Fruit fly (Drosophila melanogaster) whole organism, larva: ENCODE data around the gene loco.

ENCODE experiments used
- noc ChIP-seq: fragments of 200-800 bp; sonication (Bioruptor generic); optimal IDR thresholded peaks from 3 replicates; lab custom pipeline; 2019; ENCODE audit warnings: missing biosample characterization, mild to moderate bottlenecking, missing genetic modification characterization, moderate library complexity

The loco gene

dm6 chr3R:22618280-22618679, 20.9 kb downstream of the loco start, which contains the start of gene mRpL45:
Gene mRpL45 (plus strand): TSS chr3R:22618492.
- TF ChIP-seq noc (tag; lab: Kevin White, UChicago), result no peak

- TF ChIP-seq noc (tag; lab: Kevin White, UChicago), result no peak
These were observed 23.0 kb downstream of the loco start, which contains the start of gene CG31161 for dm6 chr3R:22616211-22616610. Gene CG31161 (plus strand): TSS chr3R:22616511.

dm6 chr3R:22613448-22613847, 25.7 kb downstream of the loco start, which contains the start of the genes CG31156 and mRRF2:
Gene CG31156 (minus strand): TSS chr3R:22613656.
Gene mRRF2 (plus strand): TSS chr3R:22613686.
- TF ChIP-seq noc (tag; lab: Kevin White, UChicago), result no peak

- no peak for TF ChIP-seq noc (tag; lab: Kevin White, UChicago)
These were observed 30.0 kb downstream of the loco start, which contains the start of gene CG13843 for dm6 chr3R:22609185-22609584. Gene CG13843 (plus strand): TSS chr3R:22609485.

- TF ChIP-seq noc (tag; lab: Kevin White, UChicago), result no peak
These were observed 36.4 kb downstream of the loco start for dm6 chr3R:22602783-22603182.

- TF ChIP-seq noc (tag; lab: Kevin White, UChicago), result no peak
These were observed 40.4 kb downstream of the loco start for dm6 chr3R:22598759-22599158.

dm6 chr3R:22597344-22597954, 41.7 kb downstream of the loco start:
- TF ChIP-seq noc (tag; lab: Kevin White, UChicago), result peak; percentile 14

- TF ChIP-seq noc (tag; lab: Kevin White, UChicago), result no peak
These were observed 42.7 kb downstream of the loco start for dm6 chr3R:22596450-22596849.

- TF ChIP-seq noc (tag; lab: Kevin White, UChicago), result peak; percentile 45
These were observed 43.8 kb downstream of the loco start for dm6 chr3R:22595293-22595868.

dm6 chr3R:22594257-22594656, 44.9 kb downstream of the loco start:
- TF ChIP-seq noc (tag; lab: Kevin White, UChicago), result no peak

- TF ChIP-seq noc (tag; lab: Kevin White, UChicago), result no peak
These were observed 48.4 kb downstream of the loco start for dm6 chr3R:22590668-22591275.

- no peak for TF ChIP-seq noc (tag; lab: Kevin White, UChicago)
These were observed 49.9 kb downstream of the loco start for dm6 chr3R:22589311-22589710.

- TF ChIP-seq noc (tag; lab: Kevin White, UChicago), result no peak
These were observed 50.4 kb downstream of the loco start for dm6 chr3R:22588756-22589155.

- TF ChIP-seq noc (tag; lab: Kevin White, UChicago), result peak; percentile 52
These were observed 51.7 kb downstream of the loco start, which contains the start of gene Efa6 for dm6 chr3R:22587419-22587963. Gene Efa6 (plus strand): TSS chr3R:22587755.

dm6 chr3R:22586525-22586924, 52.7 kb downstream of the loco start, which contains the start of gene btn:
Gene btn (minus strand): TSS chr3R:22586625.
- TF ChIP-seq noc (tag; lab: Kevin White, UChicago), result no peak

- TF ChIP-seq noc (tag; lab: Kevin White, UChicago), result no peak
These were observed 54.6 kb downstream of the loco start, which contains the start of the genes CG33107 and CG6937 for dm6 chr3R:22584582-22584981. Gene CG33107 (minus strand): TSS chr3R:22584718. Gene CG6937 (plus strand): TSS chr3R:22584773.
